Worm (Caenorhabditis elegans) whole organism, young adult: ENCODE data around the gene W01A11.1.

Experiments
- bed-1 ChIP-seq: fragments of 200-800 bp; sonication (Bioruptor generic); IDR thresholded peaks from 2 replicates; pipeline ENCODE4 v1.3.6; 2022; ENCODE audit warnings: missing genetic modification reagents, missing genetic modification characterization, missing compliant biosample characterization
- lag-1 ChIP-seq: fragments of 200-800 bp; sonication (Bioruptor generic); IDR thresholded peaks from 2 replicates; pipeline ENCODE4 v1.3.6; 2022; ENCODE audit warnings: missing genetic modification reagents, missing genetic modification characterization, missing compliant biosample characterization
- madf-3 ChIP-seq: fragments of 200-800 bp; sonication (Bioruptor generic); IDR thresholded peaks from 2 replicates; pipeline ENCODE4 v1.3.6; 2022; ENCODE audit warnings: missing genetic modification reagents, missing genetic modification characterization, missing compliant biosample characterization
- snpc-4 ChIP-seq, 5 experiments: fragments of 150-350 bp in 1 of 5; sonication (generic microtip) in 4 of 5; optimal IDR thresholded peaks; 2 replicates each; lab custom pipeline; 2014 to 2018; ENCODE audit warnings: missing genetic modification characterization in 5 of 5, missing biosample characterization in 3 of 5, antibody characterized with exemption in 2 of 5, mild to moderate bottlenecking in 2 of 5, missing compliant biosample characterization in 2 of 5, missing genotype in 2 of 5, moderate library complexity in 2 of 5, missing genetic modification reagents in 1 of 5

- TF ChIP-seq bed-1 (GFP tag; lab: Robert Waterston, UW) (no peak), lag-1 (no peak), snpc-4 (GFP tag; optimal IDR thresholded peaks at IDR 0.05; lab: Kevin White, UChicago) (no peak), snpc-4 (tag; optimal IDR thresholded peaks at IDR 0.05; lab: Kevin White, UChicago) (no peak), madf-3 (GFP tag; lab: Robert Waterston, UW) (no peak)
These were observed 48.7 kb upstream of the W01A11.1 start, which contains the start of gene acl-8 for ce11 chrV:6450129-6451011.
